Worm (Caenorhabditis elegans) whole organism, L4/young adult: ENCODE measurements around the gene nhr-70.

ENCODE experiments used
- W03F9.2 ChIP-seq: fragments of 150-350 bp; optimal IDR thresholded peaks from 2 replicates; lab custom pipeline; 2014; ENCODE audit warnings: missing biosample characterization, missing genetic modification characterization
- dao-5 ChIP-seq: sonication (generic microtip); optimal IDR thresholded peaks from 2 replicates; lab custom pipeline; 2016; ENCODE audit warnings: missing genotype, missing genetic modification characterization, moderate library complexity, missing compliant biosample characterization

- TF ChIP-seq W03F9.2 (no peak), dao-5 (tag; lab: Kevin White, UChicago) (no peak)
Measured at ce11 chrV:18581393-18582113, 34.8 kb upstream of the nhr-70 start.
